Worm (Caenorhabditis elegans) whole organism, L4 larva: ENCODE data around the gene F23D12.10.

Source experiments
- R02D3.7 ChIP-seq: fragments of 150-350 bp; sonication (generic microtip); optimal IDR thresholded peaks from 3 replicates; lab custom pipeline; 2014; ENCODE audit warnings: missing biosample characterization, missing genetic modification characterization
- T20F7.1 ChIP-seq: fragments of 200-800 bp; sonication (Bioruptor generic); optimal IDR thresholded peaks from 2 replicates; lab custom pipeline; 2018; ENCODE audit warnings: mild to moderate bottlenecking, missing genetic modification characterization, missing compliant biosample characterization
- Y48G9A.11 ChIP-seq: fragments of 200-800 bp; sonication (Bioruptor generic); IDR thresholded peaks from 2 replicates; pipeline ENCODE4 v1.3.6; 2022; ENCODE audit warnings: missing genetic modification reagents, missing genetic modification characterization, missing compliant biosample characterization
- Y5F2A.4 ChIP-seq: fragments of 200-800 bp; sonication (Bioruptor generic); optimal IDR thresholded peaks from 2 replicates; lab custom pipeline; 2018; ENCODE audit warnings: mild to moderate bottlenecking, missing genetic modification characterization, missing compliant biosample characterization
- ceh-62 ChIP-seq: sonication (generic microtip); optimal IDR thresholded peaks from 2 replicates; lab custom pipeline; 2017; ENCODE audit warnings: missing biosample characterization, missing genetic modification characterization
- ceh-82 ChIP-seq: sonication (generic microtip); optimal IDR thresholded peaks from 2 replicates; lab custom pipeline; 2017; ENCODE audit warnings: missing biosample characterization, missing genetic modification characterization
- ces-1 ChIP-seq: fragments of 150-350 bp; sonication (generic microtip); optimal IDR thresholded peaks from 4 replicates; lab custom pipeline; 2014; ENCODE audit warnings: missing biosample characterization, missing genetic modification reagents, missing genetic modification characterization
- daf-19 ChIP-seq: fragments of 200-800 bp; sonication (Bioruptor generic); conservative IDR thresholded peaks from 2 replicates; pipeline ENCODE4 v1.3.6; 2022; ENCODE audit warnings: missing genetic modification characterization, missing compliant biosample characterization
- daf-8 ChIP-seq: fragments of 200-800 bp; sonication (Bioruptor generic); IDR thresholded peaks from 2 replicates; pipeline ENCODE4 v1.3.6; 2022; ENCODE audit warnings: missing genetic modification characterization, missing compliant biosample characterization
- dmd-6 ChIP-seq: fragments of 200-800 bp; sonication (Bioruptor generic); IDR thresholded peaks from 2 replicates; pipeline ENCODE4 v1.3.6; 2022; ENCODE audit warnings: missing genetic modification reagents, missing genetic modification characterization, missing compliant biosample characterization
- dmd-8 ChIP-seq: fragments of 200-800 bp; sonication (Bioruptor generic); IDR thresholded peaks from 2 replicates; pipeline ENCODE4 v1.3.6; 2022; ENCODE audit warnings: missing genetic modification characterization, missing compliant biosample characterization
- dmd-9 ChIP-seq: fragments of 200-800 bp; sonication (Bioruptor generic); IDR thresholded peaks from 2 replicates; pipeline ENCODE4 v1.3.6; 2022; ENCODE audit warnings: missing genetic modification reagents, missing genetic modification characterization, missing compliant biosample characterization
- dpl-1 ChIP-seq: fragments of 150-350 bp; optimal IDR thresholded peaks from 2 replicates; lab custom pipeline; 2014; ENCODE audit warnings: missing biosample characterization, missing genetic modification reagents, missing genetic modification characterization
- duxl-1 ChIP-seq: sonication (generic microtip); optimal IDR thresholded peaks from 2 replicates; lab custom pipeline; 2016; ENCODE audit warnings: mild to moderate bottlenecking, missing genetic modification characterization, moderate library complexity, missing compliant biosample characterization; ENCODE audit not compliant: poor library complexity
- egl-27 ChIP-seq: sonication (generic microtip); optimal IDR thresholded peaks from 3 replicates; lab custom pipeline; 2017; ENCODE audit warnings: missing biosample characterization, missing genetic modification reagents, missing genetic modification characterization
- fos-1 ChIP-seq: fragments of 150-350 bp; optimal IDR thresholded peaks from 2 replicates; lab custom pipeline; 2014; ENCODE audit warnings: missing biosample characterization, missing genetic modification characterization
- hmg-1.1 ChIP-seq: fragments of 200-800 bp; sonication (Bioruptor generic); IDR thresholded peaks from 2 replicates; pipeline ENCODE4 v1.3.6; 2022; ENCODE audit warnings: missing genetic modification reagents, missing genetic modification characterization, missing compliant biosample characterization
- lin-13 ChIP-seq: fragments of 150-350 bp; optimal IDR thresholded peaks from 2 replicates; lab custom pipeline; 2014; ENCODE audit warnings: missing biosample characterization, missing genetic modification reagents, missing genetic modification characterization
- lin-38 ChIP-seq: fragments of 200-800 bp; sonication (Bioruptor generic); IDR thresholded peaks from 2 replicates; pipeline ENCODE4 v1.3.6; 2022; ENCODE audit warnings: missing genetic modification reagents, missing genetic modification characterization, missing compliant biosample characterization
- lin-39 ChIP-seq: fragments of 150-350 bp; optimal IDR thresholded peaks from 2 replicates; lab custom pipeline; 2014; ENCODE audit warnings: missing biosample characterization, missing genetic modification reagents, missing genetic modification characterization
- mdl-1 ChIP-seq, 2 experiments: fragments of 150-350 bp in 1 of 2; sonication (generic microtip) in 1 of 2; optimal IDR thresholded peaks; 2 replicates each; lab custom pipeline; 2014 to 2017; ENCODE audit warnings: missing biosample characterization in 2 of 2, missing genetic modification characterization in 2 of 2
- mep-1 ChIP-seq: fragments of 150-350 bp; sonication (generic microtip); optimal IDR thresholded peaks from 3 replicates; lab custom pipeline; 2014; ENCODE audit warnings: missing biosample characterization, missing genetic modification characterization
- mxl-3 ChIP-seq: fragments of 200-800 bp; sonication (Bioruptor generic); optimal IDR thresholded peaks from 2 replicates; lab custom pipeline; 2018; ENCODE audit warnings: mild to moderate bottlenecking, missing genetic modification characterization, missing compliant biosample characterization
- nhr-102 ChIP-seq: sonication (generic microtip); optimal IDR thresholded peaks from 2 replicates; lab custom pipeline; 2016; ENCODE audit warnings: mild to moderate bottlenecking, missing genetic modification characterization, moderate library complexity, missing compliant biosample characterization
- nhr-28 ChIP-seq: fragments of 150-350 bp; optimal IDR thresholded peaks from 2 replicates; lab custom pipeline; 2014; ENCODE audit warnings: missing biosample characterization, missing genetic modification characterization
- nhr-41 ChIP-seq: fragments of 200-800 bp; sonication (Bioruptor generic); IDR thresholded peaks from 2 replicates; pipeline ENCODE4 v1.3.6; 2022; ENCODE audit warnings: missing genetic modification reagents, missing genetic modification characterization, missing compliant biosample characterization
- nhr-42 ChIP-seq: fragments of 200-800 bp; sonication (Bioruptor generic); IDR thresholded peaks from 2 replicates; pipeline ENCODE4 v1.3.6; 2022; ENCODE audit warnings: missing genetic modification characterization, missing compliant biosample characterization
- nhr-77 ChIP-seq: fragments of 150-350 bp; optimal IDR thresholded peaks from 2 replicates; lab custom pipeline; 2014; ENCODE audit warnings: missing biosample characterization, missing genetic modification characterization
- sdz-12 ChIP-seq: fragments of 200-800 bp; sonication (Bioruptor generic); optimal IDR thresholded peaks from 2 replicates; lab custom pipeline; 2018; ENCODE audit warnings: mild to moderate bottlenecking, missing genetic modification characterization, missing compliant biosample characterization
- skn-1 ChIP-seq: fragments of 150-350 bp; optimal IDR thresholded peaks from 2 replicates; lab custom pipeline; 2014; ENCODE audit warnings: missing biosample characterization, missing genetic modification characterization
- snpc-1.2 ChIP-seq: fragments of 200-800 bp; sonication (Bioruptor generic); IDR thresholded peaks from 2 replicates; pipeline ENCODE4 v1.3.6; 2022; ENCODE audit warnings: missing genetic modification reagents, missing genetic modification characterization, missing compliant biosample characterization
- snpc-4 ChIP-seq: fragments of 150-350 bp; optimal IDR thresholded peaks from 2 replicates; lab custom pipeline; 2014; ENCODE audit warnings: missing biosample characterization, missing genetic modification characterization
- tag-97 ChIP-seq: fragments of 200-800 bp; sonication (Bioruptor generic); IDR thresholded peaks from 2 replicates; pipeline ENCODE4 v1.3.6; 2022; ENCODE audit warnings: missing genetic modification characterization, missing compliant biosample characterization
- tra-1 ChIP-seq: fragments of 200-800 bp; sonication (Bioruptor generic); IDR thresholded peaks from 2 replicates; pipeline ENCODE4 v1.3.6; 2022; ENCODE audit warnings: missing genetic modification reagents, missing genetic modification characterization, missing compliant biosample characterization
- unc-130 ChIP-seq: sonication (generic microtip); optimal IDR thresholded peaks from 2 replicates; lab custom pipeline; 2016; ENCODE audit warnings: missing genetic modification reagents, missing genetic modification characterization, missing compliant biosample characterization
- vab-7 ChIP-seq: fragments of 200-800 bp; sonication (Bioruptor generic); IDR thresholded peaks from 2 replicates; pipeline ENCODE4 v1.3.6; 2022; ENCODE audit warnings: missing genetic modification reagents, missing genetic modification characterization, missing compliant biosample characterization
- zag-1 ChIP-seq: fragments of 150-350 bp; optimal IDR thresholded peaks from 2 replicates; lab custom pipeline; 2014; ENCODE audit warnings: missing biosample characterization, missing genetic modification characterization
- zfp-2 ChIP-seq: sonication (generic microtip); optimal IDR thresholded peaks from 2 replicates; lab custom pipeline; 2016; ENCODE audit warnings: mild to moderate bottlenecking, missing genetic modification characterization, missing compliant biosample characterization
- zfp-3 ChIP-seq: fragments of 200-800 bp; sonication (Bioruptor generic); conservative IDR thresholded peaks from 2 replicates; pipeline ENCODE4 v1.3.6; 2022; ENCODE audit warnings: missing genetic modification reagents, missing genetic modification characterization, missing compliant biosample characterization

Gene F23D12.10

DNA sequence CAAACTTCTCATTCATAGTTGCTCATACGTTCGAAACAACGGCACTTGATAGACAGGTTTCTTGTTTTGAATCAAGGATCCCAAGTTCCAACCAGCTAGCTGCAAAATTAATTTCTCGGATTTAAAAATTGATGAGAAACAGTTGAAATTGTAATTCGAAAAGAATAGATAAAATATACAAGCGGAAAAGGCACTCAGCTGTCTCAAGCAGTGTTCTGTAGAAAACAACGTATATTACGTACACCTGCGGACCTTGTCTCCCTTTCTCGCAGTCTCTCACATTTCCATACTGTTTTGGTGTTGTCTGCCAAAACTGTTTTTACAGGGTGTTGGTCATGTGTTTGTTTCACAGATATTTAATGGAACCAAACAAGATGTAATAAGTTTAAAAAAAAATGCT, at the start of gene F23D12.10:
Gene F23D12.10 (minus strand): TSS at position 101 of the 400 bp plus-strand sequence.
- TF ChIP-seq egl-27 (tag; lab: Kevin White, UChicago) (no peak), nhr-102 (tag; lab: Kevin White, UChicago) (no peak), skn-1 (tag; lab: Kevin White, UChicago) (no peak), nhr-77 (tag; lab: Kevin White, UChicago) (no peak), lin-13 (no peak), snpc-4 (tag; lab: Kevin White, UChicago) (no peak), lin-39 (tag; lab: Kevin White, UChicago) (no peak), unc-130 (no peak), mxl-3 (GFP tag; lab: Kevin White, UChicago) (no peak), lin-38 (GFP tag; lab: Robert Waterston, UW) (no peak), sdz-12 (no peak), duxl-1 (tag; lab: Kevin White, UChicago) (no peak), dpl-1 (GFP tag; lab: Kevin White, UChicago) (no peak), daf-19 (GFP tag; lab: Robert Waterston, UW) (no peak)

- no peak for TF ChIP-seq nhr-41 (GFP tag; lab: Robert Waterston, UW)
- TF ChIP-seq mdl-1 (tag; optimal IDR thresholded peaks at IDR 0.05; lab: Kevin White, UChicago): no peak
- TF ChIP-seq skn-1 (tag; lab: Kevin White, UChicago): no peak
- no peak for TF ChIP-seq nhr-42 (GFP tag; lab: Robert Waterston, UW)
- TF ChIP-seq daf-8 (GFP tag; lab: Robert Waterston, UW): no peak
- TF ChIP-seq tra-1 (GFP tag; lab: Robert Waterston, UW): no peak
- no peak for TF ChIP-seq ces-1 (GFP tag; lab: Kevin White, UChicago)
- TF ChIP-seq mxl-3 (GFP tag; lab: Kevin White, UChicago): no peak
- no peak for TF ChIP-seq dmd-6 (GFP tag; lab: Robert Waterston, UW)
- no peak for TF ChIP-seq Y5F2A.4 (GFP tag; lab: Kevin White, UChicago)
- no peak for TF ChIP-seq dpl-1 (GFP tag; lab: Kevin White, UChicago)
- no peak for TF ChIP-seq snpc-4 (tag; lab: Kevin White, UChicago)
Measured at ce11 chrX:14464513-14464912, 49.0 kb upstream of the F23D12.10 start, which contains the start of gene M163.7. TSS of gene M163.7 (plus strand) at chrX:14464813.

- TF ChIP-seq snpc-1.2 (GFP tag; lab: Robert Waterston, UW) (no peak), hmg-1.1 (GFP tag; lab: Robert Waterston, UW) (no peak), zfp-3 (GFP tag; lab: Robert Waterston, UW) (no peak), ceh-62 (no peak)
Measured at ce11 chrX:14460412-14460811, 44.9 kb upstream of the F23D12.10 start, which contains the start of gene Y66C5A.2. TSS of gene Y66C5A.2 (plus strand) at chrX:14460712.

DNA sequence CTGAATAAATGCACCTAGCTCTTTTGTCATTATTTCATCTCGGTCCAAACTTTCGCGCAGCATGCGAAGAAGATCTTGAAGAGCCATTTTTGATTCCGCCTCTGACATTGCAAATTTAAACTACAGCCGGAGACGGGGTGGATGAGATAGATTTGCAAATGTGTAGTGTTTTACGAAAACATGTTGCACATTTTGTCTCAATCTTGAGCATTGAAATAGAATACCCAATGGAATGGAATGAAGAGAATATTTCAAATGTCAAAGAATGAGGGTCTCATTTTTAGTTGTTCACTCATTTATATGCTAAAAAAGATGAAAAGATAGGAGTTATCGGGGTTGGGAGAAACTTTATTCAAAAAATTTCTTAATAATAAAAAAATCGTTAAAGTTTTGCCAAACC, 39.9 kb upstream of the F23D12.10 start, which contains the start of gene Y66C5A.1:
Gene Y66C5A.1 (minus strand): TSS at position 101 of the 400 bp plus-strand sequence.
- TF ChIP-seq R02D3.7 (tag; lab: Kevin White, UChicago): no peak
- no peak for TF ChIP-seq nhr-41 (GFP tag; lab: Robert Waterston, UW)
- no peak for TF ChIP-seq zfp-2 (tag; lab: Kevin White, UChicago)
- no peak for TF ChIP-seq zfp-3 (GFP tag; lab: Robert Waterston, UW)
- TF ChIP-seq vab-7: no peak
- TF ChIP-seq zag-1: no peak
- no peak for TF ChIP-seq lin-39 (tag; lab: Kevin White, UChicago)
- TF ChIP-seq dmd-8 (GFP tag; lab: Robert Waterston, UW): no peak
- no peak for TF ChIP-seq tra-1 (GFP tag; lab: Robert Waterston, UW)
- no peak for TF ChIP-seq nhr-28 (tag; lab: Kevin White, UChicago)
- no peak for TF ChIP-seq T20F7.1
- no peak for TF ChIP-seq ceh-82 (tag; lab: Kevin White, UChicago)
- no peak for TF ChIP-seq lin-13
- no peak for TF ChIP-seq mep-1 (tag; lab: Kevin White, UChicago)
- TF ChIP-seq dmd-9 (GFP tag; lab: Robert Waterston, UW): no peak
- TF ChIP-seq tag-97: no peak
- TF ChIP-seq fos-1 (tag; lab: Kevin White, UChicago): no peak
- no peak for TF ChIP-seq Y48G9A.11
